Fruit fly (Drosophila melanogaster): Measurements from ENCODE around the gene GABPI.

dm6 chr2L:2999113-2999512 lies 31.2 kb upstream of the GABPI start, which contains the start of gene Ccdc85:
- TF ChIP-seq ttk (optimal IDR thresholded peaks at IDR 0.05): no peak
- no peak for TF ChIP-seq insv (optimal IDR thresholded peaks at IDR 0.05)
- no peak for TF ChIP-seq Myc (optimal IDR thresholded peaks at IDR 0.05)
- TF ChIP-seq psq (optimal IDR thresholded peaks at IDR 0.05): no peak
- no peak for TF ChIP-seq h (optimal IDR thresholded peaks at IDR 0.05)
